Fruit fly (Drosophila melanogaster) whole organism, pupa: ENCODE data around the gene CG43394.

ENCODE experiments used
- CG10348 ChIP-seq: fragments of 200-800 bp; sonication (Bioruptor generic); IDR thresholded peaks from 2 replicates; pipeline ENCODE4 v1.3.6; 2022; ENCODE audit warnings: missing biosample characterization, missing genetic modification characterization
- CG12605 ChIP-seq: fragments of 200-800 bp; sonication (Bioruptor generic); IDR thresholded peaks from 2 replicates; pipeline ENCODE4 v1.3.6; 2022; ENCODE audit warnings: missing biosample characterization, missing genetic modification characterization
- CG13204 ChIP-seq: fragments of 200-800 bp; sonication (Bioruptor generic); optimal IDR thresholded peaks from 2 replicates; lab custom pipeline; 2018; ENCODE audit warnings: missing biosample characterization, mild to moderate bottlenecking, missing genetic modification characterization, moderate library complexity
- CG14655 ChIP-seq: fragments of 200-800 bp; sonication (Bioruptor generic); optimal IDR thresholded peaks from 3 replicates; lab custom pipeline; 2017; ENCODE audit warnings: mild to moderate bottlenecking, missing biosample characterization, missing genetic modification reagents, missing genetic modification characterization
- CG15710 ChIP-seq: fragments of 200-800 bp; sonication (Bioruptor generic); optimal IDR thresholded peaks from 2 replicates; lab custom pipeline; 2018; ENCODE audit warnings: missing biosample characterization, mild to moderate bottlenecking, missing genetic modification characterization, moderate library complexity
- CG17806 ChIP-seq: fragments of 200-800 bp; sonication (Bioruptor generic); optimal IDR thresholded peaks from 2 replicates; lab custom pipeline; 2018; ENCODE audit warnings: missing biosample characterization, mild to moderate bottlenecking, missing genetic modification characterization, moderate library complexity
- CG32121 ChIP-seq: fragments of 200-800 bp; sonication (Bioruptor generic); IDR thresholded peaks from 2 replicates; pipeline ENCODE4 v1.3.6; 2022; ENCODE audit warnings: missing biosample characterization, missing genetic modification characterization
- CG34367 ChIP-seq: fragments of 200-800 bp; sonication (Bioruptor generic); optimal IDR thresholded peaks from 2 replicates; lab custom pipeline; 2018; ENCODE audit warnings: missing biosample characterization, mild to moderate bottlenecking, missing genetic modification characterization
- CG4496 ChIP-seq: fragments of 200-800 bp; sonication (Bioruptor generic); IDR thresholded peaks from 3 replicates; pipeline ENCODE4 v1.3.6; 2022; ENCODE audit warnings: missing biosample characterization, missing genetic modification characterization
- CG8159 ChIP-seq: fragments of 200-800 bp; sonication (Bioruptor generic); optimal IDR thresholded peaks from 3 replicates; lab custom pipeline; 2018; ENCODE audit warnings: missing biosample characterization, mild to moderate bottlenecking, missing genetic modification characterization, moderate library complexity
- CG9948 ChIP-seq: fragments of 200-800 bp; sonication (Bioruptor generic); optimal IDR thresholded peaks from 2 replicates; lab custom pipeline; 2018; ENCODE audit warnings: missing biosample characterization, mild to moderate bottlenecking, missing genetic modification characterization, moderate library complexity
- D1 ChIP-seq: fragments of 200-800 bp; sonication (Bioruptor generic); optimal IDR thresholded peaks from 2 replicates; lab custom pipeline; 2018; ENCODE audit warnings: missing biosample characterization, mild to moderate bottlenecking, missing genetic modification characterization, moderate library complexity
- EcR ChIP-seq: fragments of 200-800 bp; sonication (Bioruptor generic); optimal IDR thresholded peaks from 3 replicates; lab custom pipeline; 2019; ENCODE audit warnings: missing biosample characterization, missing genetic modification characterization, mild to moderate bottlenecking, moderate library complexity, missing genetic modification reagents
- Ets98B ChIP-seq: fragments of 200-800 bp; sonication (Bioruptor generic); IDR thresholded peaks from 2 replicates; pipeline ENCODE4 v1.3.6; 2022; ENCODE audit warnings: missing biosample characterization, missing genetic modification characterization
- Pif1A ChIP-seq: fragments of 200-800 bp; sonication (Bioruptor generic); optimal IDR thresholded peaks from 3 replicates; lab custom pipeline; 2016; ENCODE audit warnings: missing biosample characterization, missing genetic modification characterization
- Pif1B ChIP-seq: fragments of 200-800 bp; sonication (Bioruptor generic); optimal IDR thresholded peaks from 3 replicates; lab custom pipeline; 2016; ENCODE audit warnings: missing biosample characterization, missing genetic modification characterization
- Snoo ChIP-seq: fragments of 200-800 bp; sonication (Bioruptor generic); optimal IDR thresholded peaks from 3 replicates; lab custom pipeline; 2017; ENCODE audit warnings: missing biosample characterization, mild to moderate bottlenecking, missing genetic modification characterization, inconsistent platforms
- fd96Ca ChIP-seq: fragments of 200-800 bp; sonication (Bioruptor generic); IDR thresholded peaks from 3 replicates; pipeline ENCODE4 v1.3.6; 2022; ENCODE audit warnings: missing biosample characterization, missing genetic modification characterization
- rn ChIP-seq: fragments of 200-800 bp; sonication (Bioruptor generic); IDR thresholded peaks from 2 replicates; pipeline ENCODE4 v1.3.6; 2022; ENCODE audit warnings: missing biosample characterization, missing genetic modification characterization

CG43394 gene

DNA sequence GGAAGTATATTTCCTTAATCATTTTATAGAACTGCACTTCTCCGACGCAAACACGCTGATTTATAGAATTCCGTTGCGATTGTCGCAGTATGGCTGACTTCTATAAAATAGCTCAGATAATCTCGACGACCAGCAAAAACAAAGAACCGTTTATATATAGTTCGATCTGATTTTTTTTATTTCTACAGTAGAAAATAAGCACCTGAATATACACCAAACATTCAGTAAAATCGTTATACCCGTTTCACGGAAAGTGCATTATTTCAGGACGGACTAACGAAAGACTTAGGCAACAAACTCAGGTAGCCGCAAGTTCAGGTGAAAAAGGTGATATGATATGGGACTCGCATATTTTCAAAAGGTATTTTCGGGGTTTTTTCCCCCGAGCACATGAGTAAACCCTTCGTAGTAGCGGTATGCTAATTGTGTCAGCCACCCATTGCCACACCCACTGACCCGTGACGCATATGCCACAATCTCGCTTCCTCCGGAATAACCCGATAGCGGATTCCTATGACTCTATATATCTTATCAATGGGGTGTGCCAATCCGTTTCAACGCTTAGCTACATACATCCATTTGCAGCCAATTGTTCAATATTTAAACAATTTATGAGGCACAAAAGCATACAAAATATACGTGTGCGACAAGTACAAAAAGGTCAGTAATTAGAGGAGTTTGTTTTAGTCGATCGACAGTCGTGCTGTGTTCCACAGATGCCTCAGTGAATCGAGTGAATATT is at the start of gene CG43394, which contains the start of gene CG42763:
TSS of gene CG43394 (plus strand) at position 692 of the 742 bp plus-strand sequence.
TSS of gene CG42763 (minus strand) at position 41 of the 742 bp plus-strand sequence.
- TF ChIP-seq CG8159 = no peak
- no peak for TF ChIP-seq CG9948
- no peak for TF ChIP-seq CG15710 (tag; lab: Kevin White, UChicago)
- no peak for TF ChIP-seq Pif1B (GFP tag; lab: Kevin White, UChicago)
- no peak for TF ChIP-seq Pif1A (GFP tag; lab: Kevin White, UChicago)
- no peak for TF ChIP-seq EcR
- no peak for TF ChIP-seq rn (GFP tag; lab: Robert Waterston, UW)
- no peak for TF ChIP-seq CG4496
- no peak for TF ChIP-seq CG32121 (GFP tag; lab: Robert Waterston, UW)
- TF ChIP-seq CG13204 (GFP tag; lab: Kevin White, UChicago) = no peak
- TF ChIP-seq CG17806 (tag; lab: Kevin White, UChicago) = no peak
- no peak for TF ChIP-seq Snoo (tag; lab: Kevin White, UChicago)
- TF ChIP-seq, all 21 proteins: peak for 0

DNA sequence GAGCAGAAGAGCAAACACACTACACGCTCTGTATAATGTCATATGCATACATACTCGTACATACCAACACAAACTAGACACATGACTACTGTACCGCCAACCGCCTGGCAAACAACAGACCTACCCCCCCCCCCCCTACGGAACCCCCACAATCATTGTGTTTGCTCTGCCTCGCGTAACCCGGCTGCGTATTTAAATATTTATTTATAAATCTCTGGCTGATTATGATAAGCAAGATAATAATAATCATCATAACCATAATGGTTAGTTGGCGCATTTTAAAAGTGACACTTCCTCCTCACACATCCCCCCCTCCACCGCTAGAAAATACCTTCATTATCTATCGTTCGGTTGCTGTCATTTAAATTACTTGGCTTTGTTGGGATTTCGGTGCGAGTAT is 48.1 kb upstream of the CG43394 start:
- no peak for TF ChIP-seq CG17806 (tag; lab: Kevin White, UChicago)
- no peak; the same call in 1 of the 2 replicates for TF ChIP-seq Ets98B (GFP tag; lab: Robert Waterston, UW)
- TF ChIP-seq Pif1B (GFP tag; lab: Kevin White, UChicago) = no peak
- no peak for TF ChIP-seq CG4496
- TF ChIP-seq CG14655 (GFP tag; lab: Kevin White, UChicago) = peak; percentile 1

DNA sequence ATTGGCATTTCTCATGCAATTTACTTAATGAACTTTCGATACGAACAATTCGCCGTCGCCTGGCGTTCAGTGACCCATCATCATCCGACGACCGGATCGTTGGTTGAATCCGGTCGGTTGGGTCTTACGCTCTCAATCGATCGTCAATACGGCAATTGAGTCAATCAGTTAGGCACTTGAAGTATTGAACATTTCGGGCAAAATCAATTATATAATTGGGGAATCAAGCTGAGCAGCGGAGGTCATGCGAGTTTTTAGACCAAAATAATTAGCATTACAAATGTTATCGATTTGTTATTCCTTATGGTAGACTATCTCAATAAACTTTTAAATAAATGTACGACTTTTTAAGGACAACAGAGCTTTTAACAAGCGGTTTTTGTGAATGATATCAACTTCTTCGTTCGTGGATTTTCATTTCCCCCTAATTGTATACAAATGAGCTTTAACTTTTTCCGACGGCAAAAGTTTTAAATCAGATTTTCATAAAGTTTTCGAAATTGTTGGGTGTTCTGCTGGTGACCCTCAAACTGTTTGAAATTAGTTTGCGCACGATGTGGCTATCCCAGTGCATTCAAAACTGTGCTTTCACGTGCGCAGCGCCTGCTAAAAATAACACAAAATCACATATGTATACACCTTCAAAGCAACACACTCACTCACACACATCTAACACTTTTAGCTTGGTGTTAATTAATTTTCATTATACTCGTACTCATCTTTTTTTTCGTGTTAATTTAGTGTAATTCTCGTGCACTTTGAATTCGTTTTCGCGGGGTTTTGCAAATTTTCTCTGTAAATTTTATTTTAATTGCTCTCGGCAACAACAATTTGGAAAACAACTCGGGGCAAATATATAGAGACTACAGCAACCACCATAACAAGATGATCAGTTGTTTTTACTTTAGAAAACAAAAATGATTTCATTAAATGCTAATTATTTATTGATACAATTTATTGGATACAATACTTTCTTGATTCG is 47.3 kb upstream of the CG43394 start:
- TF ChIP-seq CG12605 (no peak), CG9948 (no peak), fd96Ca (no peak), CG32121 (GFP tag; lab: Robert Waterston, UW) (0 out of 2 replicates have a peak, but pooled peaks have one; percentile 11), CG17806 (tag; lab: Kevin White, UChicago) (no peak), CG4496 (no peak), Pif1A (GFP tag; lab: Kevin White, UChicago) (no peak), D1 (tag; lab: Kevin White, UChicago) (no peak), Snoo (tag; lab: Kevin White, UChicago) (no peak)

DNA sequence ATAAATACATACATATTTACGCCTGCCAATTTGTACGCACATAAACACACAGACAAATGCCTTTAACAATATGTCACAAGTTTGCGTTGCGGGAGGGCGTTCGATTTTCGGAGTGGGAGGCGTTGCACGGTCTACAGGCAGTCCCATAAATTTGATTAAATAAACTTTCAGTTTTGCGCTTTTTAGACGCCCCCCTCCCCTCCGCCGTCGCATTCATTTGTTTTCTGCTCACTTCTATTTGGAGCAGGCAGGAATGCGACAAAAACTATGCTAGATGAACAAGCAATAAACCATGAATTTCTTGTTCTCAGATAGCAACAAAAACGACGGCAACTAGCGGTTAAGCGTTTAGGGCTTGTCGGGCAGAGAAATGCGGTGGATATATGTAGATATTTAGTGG is 46.5 kb upstream of the CG43394 start:
- no peak for TF ChIP-seq rn (GFP tag; lab: Robert Waterston, UW)
- TF ChIP-seq D1 (tag; lab: Kevin White, UChicago) = no peak
- TF ChIP-seq CG34367 (tag; lab: Kevin White, UChicago) = no peak
- TF ChIP-seq Pif1B (GFP tag; lab: Kevin White, UChicago) = no peak
- TF ChIP-seq CG12605 = no peak
- TF ChIP-seq CG9948 = no peak
- no peak for TF ChIP-seq CG14655 (GFP tag; lab: Kevin White, UChicago)
- TF ChIP-seq Pif1A (GFP tag; lab: Kevin White, UChicago) = no peak
- TF ChIP-seq CG10348 (GFP tag; lab: Robert Waterston, UW) = no peak
- no peak for TF ChIP-seq Ets98B (GFP tag; lab: Robert Waterston, UW)
- no peak for TF ChIP-seq CG13204 (GFP tag; lab: Kevin White, UChicago)
- TF ChIP-seq CG8159 = no peak
- TF ChIP-seq CG32121 (GFP tag; lab: Robert Waterston, UW) = no peak
- TF ChIP-seq, all 21 proteins: peak for 0

DNA sequence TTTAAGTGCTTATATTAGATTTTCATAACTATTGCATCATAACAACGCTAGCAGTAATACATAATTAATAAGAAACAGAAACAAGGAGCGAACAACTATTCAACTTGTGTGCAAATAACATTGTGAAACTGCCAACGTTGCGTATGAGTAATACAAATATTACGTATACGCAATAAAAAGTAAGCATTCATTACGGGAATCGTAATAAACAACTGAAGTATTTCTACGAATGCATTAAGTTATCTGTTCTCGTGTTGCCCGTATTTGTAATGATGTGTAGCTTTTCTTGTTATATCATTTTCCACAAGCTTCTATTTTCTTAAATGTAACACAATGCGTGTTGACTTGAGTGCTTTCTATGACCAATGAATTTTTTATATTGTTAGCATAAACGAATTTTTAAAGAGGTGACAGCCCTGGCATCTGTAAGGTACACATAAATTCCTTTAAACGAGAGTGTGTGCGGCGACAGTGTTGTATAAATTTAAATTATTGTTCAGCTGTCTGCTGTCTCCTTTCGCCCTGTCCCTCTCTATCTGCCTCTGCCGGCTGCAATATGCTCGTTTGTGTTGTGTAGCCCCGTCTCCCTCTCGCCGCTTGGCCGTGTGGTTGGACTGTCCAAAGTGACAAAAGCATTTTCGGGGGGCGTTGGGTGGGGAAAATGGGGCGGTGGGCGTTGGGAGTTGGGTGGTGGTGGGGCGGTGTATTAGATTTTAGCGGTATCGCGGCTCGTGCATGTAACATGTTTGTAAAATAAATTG is 45.8 kb upstream of the CG43394 start:
- peak; percentile 55; the same call in 1 of the 2 replicates for TF ChIP-seq CG32121 (GFP tag; lab: Robert Waterston, UW)
- peak; percentile 4 for TF ChIP-seq Pif1A (GFP tag; lab: Kevin White, UChicago)
- TF ChIP-seq CG34367 (tag; lab: Kevin White, UChicago) = no peak
- TF ChIP-seq, all 21 proteins: peak for 2
